Worm (Caenorhabditis elegans): ENCODE data around the gene C47D12.2.

C47D12.2 gene

ce11 chrII:11642025-11642424 is 34.1 kb upstream of the C47D12.2 start (continued):
- TF ChIP-seq nhr-20 (tag; optimal IDR thresholded peaks at IDR 0.05) (peak; percentile 81), alr-1 (tag; optimal IDR thresholded peaks at IDR 0.05; ENCODE audit: borderline replicate concordance) (no peak), mep-1 (tag; optimal IDR thresholded peaks at IDR 0.05) (no peak), hlh-4 (tag; optimal IDR thresholded peaks at IDR 0.05) (no peak), C04F5.9 (tag; optimal IDR thresholded peaks at IDR 0.05) (no peak), nhr-12 (tag; optimal IDR thresholded peaks at IDR 0.05) (no peak), lir-3 (tag; optimal IDR thresholded peaks at IDR 0.05; ENCODE audit: poor library complexity) (no peak), lin-13 (GFP tag; optimal IDR thresholded peaks at IDR 0.05) (no peak)

- TF ChIP-seq aly-2 (tag; optimal IDR thresholded peaks at IDR 0.05), result no peak
- no peak for TF ChIP-seq C34B4.2 (tag; optimal IDR thresholded peaks at IDR 0.05)
- TF ChIP-seq nhr-12 (tag; optimal IDR thresholded peaks at IDR 0.05), result no peak
- TF ChIP-seq ama-1 (optimal IDR thresholded peaks at IDR 0.05), result no peak
- no peak for TF ChIP-seq sptf-1 (tag; optimal IDR thresholded peaks at IDR 0.05)
- no peak for TF ChIP-seq grh-1 (GFP tag; IDR thresholded peaks at IDR 0.05)
- no peak for TF ChIP-seq lir-3 (tag; optimal IDR thresholded peaks at IDR 0.05; ENCODE audit: poor library complexity)
- TF ChIP-seq mdl-1 (tag; optimal IDR thresholded peaks at IDR 0.05), result no peak
- TF ChIP-seq tlp-1 (tag; optimal IDR thresholded peaks at IDR 0.05), result no peak
Observed at ce11 chrII:11642736-11643135, 33.4 kb upstream of the C47D12.2 start.

DNA sequence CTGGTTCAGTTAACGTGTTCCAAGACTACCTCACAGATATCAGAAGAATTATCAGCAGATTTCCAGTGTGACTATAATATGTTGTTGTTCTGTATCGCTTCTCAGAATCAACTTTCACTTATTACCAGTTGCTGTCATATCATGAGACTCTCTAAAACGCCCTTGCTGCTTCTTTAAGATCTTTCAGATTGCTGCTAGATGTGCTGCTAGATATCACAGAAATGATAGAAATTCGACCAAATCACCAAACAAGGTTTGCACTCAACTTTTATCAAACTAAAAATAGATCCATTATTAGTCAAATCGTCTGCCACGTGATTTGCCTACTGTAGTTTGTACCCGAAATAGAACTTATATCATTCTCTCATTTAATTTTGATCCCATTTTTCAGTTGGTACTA is 31.6 kb upstream of the C47D12.2 start:
- TF ChIP-seq nhr-19 (GFP tag; conservative IDR thresholded peaks at IDR 0.05), result 0 out of 2 replicates have a peak, but pooled peaks have one; percentile 3
- TF ChIP-seq sptf-1 (tag; optimal IDR thresholded peaks at IDR 0.05), result no peak
- TF ChIP-seq nhr-77 (tag; optimal IDR thresholded peaks at IDR 0.05), result no peak
- TF ChIP-seq ces-1 (GFP tag; optimal IDR thresholded peaks at IDR 0.05), result no peak
- peak; percentile 3 for TF ChIP-seq nhr-20 (tag; optimal IDR thresholded peaks at IDR 0.05)
- no peak for TF ChIP-seq C04F5.9 (tag; optimal IDR thresholded peaks at IDR 0.05)
- peak; percentile 53 for TF ChIP-seq nhr-85 (tag)
- no peak for TF ChIP-seq isw-1 (GFP tag; IDR thresholded peaks at IDR 0.05)
- no peak for TF ChIP-seq efl-3 (GFP tag; optimal IDR thresholded peaks at IDR 0.05)
- no peak for TF ChIP-seq skn-1 (tag; optimal IDR thresholded peaks at IDR 0.05)
- peak in 1 of 6 experiments; percentile 45 for TF ChIP-seq elt-3 (tag; optimal IDR thresholded peaks at IDR 0.05)
- TF ChIP-seq F16B12.6 (tag; optimal IDR thresholded peaks at IDR 0.05), result no peak
- TF ChIP-seq snpc-4 (tag; optimal IDR thresholded peaks at IDR 0.05), result no peak
- TF ChIP-seq lsy-2 (tag; optimal IDR thresholded peaks at IDR 0.05), result peak in 1 of 2 experiments; percentile 69
- TF ChIP-seq zag-1 (tag; optimal IDR thresholded peaks at IDR 0.05), result no peak
- no peak for TF ChIP-seq lin-15B (tag; optimal IDR thresholded peaks at IDR 0.05)
- TF ChIP-seq nhr-71 (tag; optimal IDR thresholded peaks at IDR 0.05), result peak; percentile 17
- no peak for TF ChIP-seq lin-39 (tag; optimal IDR thresholded peaks at IDR 0.05)
- TF ChIP-seq nhr-28 (tag; optimal IDR thresholded peaks at IDR 0.05), result no peak
- no peak for TF ChIP-seq ceh-88 (GFP tag; IDR thresholded peaks at IDR 0.05)
- no peak for TF ChIP-seq ceh-8 (GFP tag; optimal IDR thresholded peaks at IDR 0.05)

- TF ChIP-seq ceh-88 (GFP tag; IDR thresholded peaks at IDR 0.05), result no peak
- peak in 1 of 2 experiments; percentile 4 for TF ChIP-seq lsy-2 (tag; optimal IDR thresholded peaks at IDR 0.05)
- TF ChIP-seq nhr-85 (tag), result peak; percentile 75
- TF ChIP-seq lin-14 (GFP tag; optimal IDR thresholded peaks at IDR 0.05), result peak; percentile 17
Observed at ce11 chrII:11645383-11645782, 30.7 kb upstream of the C47D12.2 start.

DNA sequence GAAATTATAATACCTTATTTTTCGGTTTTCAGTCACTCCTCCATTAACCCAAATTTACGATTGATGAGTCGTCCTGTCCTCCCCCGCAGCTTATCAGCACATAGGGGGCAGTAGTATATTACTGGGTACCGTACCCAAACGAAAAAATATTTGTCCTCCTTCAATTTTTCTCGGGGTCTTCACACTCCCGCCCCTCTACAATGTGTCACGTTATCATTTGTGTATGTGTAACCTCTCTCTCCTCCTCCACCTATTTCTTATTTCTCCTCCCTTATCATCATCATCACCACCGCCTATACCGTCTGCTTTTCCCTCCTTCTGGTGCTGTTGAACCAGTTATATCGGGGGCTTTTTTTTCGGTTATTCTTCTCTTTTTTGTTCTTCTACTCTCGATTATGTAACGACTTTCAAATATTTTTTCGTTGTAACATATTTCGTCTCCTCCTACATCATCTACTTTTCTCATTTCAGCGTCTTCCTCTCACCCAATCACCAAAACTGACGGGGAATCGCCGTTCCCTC is 29.8 kb upstream of the C47D12.2 start, which contains the start of gene ghi-1:
Gene ghi-1, plus strand, starts transcription at position 472 of the 522 bp plus-strand sequence.
- no peak for TF ChIP-seq nhr-47 (tag; optimal IDR thresholded peaks at IDR 0.05)
- no peak for TF ChIP-seq hpl-2 (GFP tag; optimal IDR thresholded peaks at IDR 0.05)
- TF ChIP-seq efl-3 (GFP tag; optimal IDR thresholded peaks at IDR 0.05), result no peak
- peak in 1 of 2 experiments; percentile 53 for TF ChIP-seq lsy-2 (tag; optimal IDR thresholded peaks at IDR 0.05)
- TF ChIP-seq efl-1 (optimal IDR thresholded peaks at IDR 0.05), result no peak
- peak in 1 of 2 experiments; percentile 91 for TF ChIP-seq efl-1 (GFP tag; optimal IDR thresholded peaks at IDR 0.05 in 1 of 2)
- peak; percentile 16 for TF ChIP-seq snu-23 (GFP tag; optimal IDR thresholded peaks at IDR 0.05)
- TF ChIP-seq egl-13 (tag; optimal IDR thresholded peaks at IDR 0.05), result no peak
- peak in 1 of 2 experiments; percentile 29 for TF ChIP-seq mdl-1 (tag; optimal IDR thresholded peaks at IDR 0.05)
- TF ChIP-seq alr-1 (tag; optimal IDR thresholded peaks at IDR 0.05; ENCODE audit: borderline replicate concordance), result no peak
- no peak for TF ChIP-seq nhr-84 (tag; optimal IDR thresholded peaks at IDR 0.05)
- TF ChIP-seq mep-1 (tag; optimal IDR thresholded peaks at IDR 0.05), result no peak
- no peak for TF ChIP-seq C34B4.2 (tag; optimal IDR thresholded peaks at IDR 0.05)
- TF ChIP-seq elt-2 (tag; optimal IDR thresholded peaks at IDR 0.05), result peak; percentile 44
- peak; percentile 76 for TF ChIP-seq nhr-85 (tag)
- peak in 1 of 2 experiments; percentile 38 for TF ChIP-seq lin-35 (GFP tag; optimal IDR thresholded peaks at IDR 0.05)
- TF ChIP-seq ceh-82 (tag; optimal IDR thresholded peaks at IDR 0.05), result no peak
- no peak for TF ChIP-seq C16A3.4 (tag; optimal IDR thresholded peaks at IDR 0.05)
- TF ChIP-seq skn-1 (tag; optimal IDR thresholded peaks at IDR 0.05), result peak; percentile 10
- TF ChIP-seq lin-14 (GFP tag; optimal IDR thresholded peaks at IDR 0.05), result peak; percentile 12
- no peak for TF ChIP-seq ces-1 (GFP tag; optimal IDR thresholded peaks at IDR 0.05)
- TF ChIP-seq nhr-20 (tag; optimal IDR thresholded peaks at IDR 0.05), result peak; percentile 3
